Worm (Caenorhabditis elegans) whole organism, L1 larva: Measurements from ENCODE around the gene age-1.

Experiments
- Y116A8C.19 ChIP-seq: sonication (generic microtip); optimal IDR thresholded peaks from 2 replicates; lab custom pipeline; 2016; ENCODE audit warnings: missing compliant biosample characterization, missing genetic modification characterization, borderline replicate concordance
- alr-1 ChIP-seq: fragments of 200-800 bp; sonication (Bioruptor generic); optimal IDR thresholded peaks from 2 replicates; lab custom pipeline; 2018; ENCODE audit warnings: borderline replicate concordance, mild to moderate bottlenecking, missing genetic modification characterization, missing compliant biosample characterization
- ceh-82 ChIP-seq, 3 experiments: fragments of 150-350 bp in 1 of 3; sonication (generic microtip) in 2 of 3; optimal IDR thresholded peaks; 2 replicates each; lab custom pipeline; 2014 to 2017; ENCODE audit warnings: missing biosample characterization in 3 of 3, missing genetic modification characterization in 3 of 3
- fkh-10 ChIP-seq: sonication (generic microtip); optimal IDR thresholded peaks from 2 replicates; lab custom pipeline; 2017; ENCODE audit warnings: missing biosample characterization, missing genetic modification reagents, missing genetic modification characterization
- lir-3 ChIP-seq: sonication (generic microtip); optimal IDR thresholded peaks from 2 replicates; lab custom pipeline; 2016; ENCODE audit warnings: mild to moderate bottlenecking, missing genetic modification characterization, moderate library complexity, missing compliant biosample characterization; ENCODE audit not compliant: poor library complexity
- lsy-2 ChIP-seq, 2 experiments: fragments of 150-350 bp; optimal IDR thresholded peaks; 2 replicates each; lab custom pipeline; 2014; ENCODE audit warnings: missing biosample characterization in 2 of 2, missing genetic modification characterization in 2 of 2
- rnt-1 ChIP-seq: sonication (generic microtip); optimal IDR thresholded peaks from 2 replicates; lab custom pipeline; 2016; ENCODE audit warnings: mild to moderate bottlenecking, missing genetic modification characterization, moderate library complexity, missing compliant biosample characterization
- sox-4 ChIP-seq: sonication (generic microtip); optimal IDR thresholded peaks from 2 replicates; lab custom pipeline; 2016; ENCODE audit warnings: missing genetic modification characterization, missing compliant biosample characterization
- zag-1 ChIP-seq: fragments of 150-350 bp; optimal IDR thresholded peaks from 2 replicates; lab custom pipeline; 2014; ENCODE audit warnings: missing biosample characterization, missing genetic modification characterization

ce11 chrII:11500198-11500597 is 26.7 kb downstream of the age-1 start, which contains the start of gene B0334.20:
- TF ChIP-seq zag-1 (no peak), rnt-1 (tag; lab: Kevin White, UChicago) (no peak), Y116A8C.19 (tag; lab: Kevin White, UChicago) (no peak), alr-1 (no peak), lir-3 (tag; lab: Kevin White, UChicago) (no peak), sox-4 (tag; lab: Kevin White, UChicago) (no peak), fkh-10 (GFP tag; lab: Kevin White, UChicago) (no peak), lsy-2 (tag; optimal IDR thresholded peaks at IDR 0.05; lab: Kevin White, UChicago) (no peak), ceh-82 (tag; optimal IDR thresholded peaks at IDR 0.05; lab: Kevin White, UChicago) (no peak)
